Fruit fly (Drosophila melanogaster): Measurements from ENCODE around the gene daed.

DNA sequence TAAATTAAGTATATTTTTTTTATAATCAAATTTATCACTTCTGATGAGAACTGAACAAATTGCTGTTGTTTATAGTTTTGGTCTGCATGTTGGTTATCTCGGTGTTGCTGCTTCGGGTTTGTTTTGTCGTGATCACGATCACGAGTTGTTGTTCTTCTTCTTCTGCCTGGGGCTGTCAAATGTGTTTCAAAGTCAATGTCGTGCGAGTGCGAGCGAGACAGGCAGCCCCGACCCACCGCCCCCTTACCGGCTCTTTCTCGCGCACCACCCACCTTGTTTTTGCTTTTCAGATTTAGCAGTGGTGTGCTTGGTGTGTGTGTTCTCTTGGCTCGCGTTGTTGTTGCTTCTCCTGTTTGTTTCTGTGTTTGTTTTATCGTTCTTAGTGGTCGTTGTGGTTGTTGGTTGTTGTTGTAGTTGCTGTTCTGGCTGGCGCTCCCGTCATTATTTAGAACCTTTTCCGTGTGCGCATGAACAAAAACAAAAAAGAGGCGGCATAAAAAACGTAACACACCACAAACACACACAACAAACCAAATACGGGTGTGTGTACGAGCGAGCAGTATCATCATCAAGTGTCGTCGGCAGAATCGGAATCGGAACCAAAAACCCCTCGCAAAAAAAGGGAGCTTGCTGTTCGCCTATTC is 18.5 kb downstream of the daed start, which contains the start of gene COX7AL2:
- TF ChIP-seq CG1647 (GFP tag; optimal IDR thresholded peaks at IDR 0.05) (no peak), CG10654 (GFP tag; optimal IDR thresholded peaks at IDR 0.05) (no peak), Tbp (GFP tag; optimal IDR thresholded peaks at IDR 0.05) (no peak), disco-r (GFP tag; optimal IDR thresholded peaks at IDR 0.05) (no peak), CG10979 (tag; optimal IDR thresholded peaks at IDR 0.05) (no peak), Dp (GFP tag; optimal IDR thresholded peaks at IDR 0.05) (no peak)
